Worm (Caenorhabditis elegans) whole organism, L4/young adult: Measurements from ENCODE around the gene unc-71.

Experiments
- dao-5 ChIP-seq: sonication (generic microtip); optimal IDR thresholded peaks from 2 replicates; lab custom pipeline; 2016; ENCODE audit warnings: missing genotype, missing genetic modification characterization, moderate library complexity, missing compliant biosample characterization
- him-1 ChIP-seq: sonication (generic microtip); optimal IDR thresholded peaks from 2 replicates; lab custom pipeline; 2016; ENCODE audit warnings: missing genotype, missing genetic modification reagents, missing genetic modification characterization, missing compliant biosample characterization

DNA sequence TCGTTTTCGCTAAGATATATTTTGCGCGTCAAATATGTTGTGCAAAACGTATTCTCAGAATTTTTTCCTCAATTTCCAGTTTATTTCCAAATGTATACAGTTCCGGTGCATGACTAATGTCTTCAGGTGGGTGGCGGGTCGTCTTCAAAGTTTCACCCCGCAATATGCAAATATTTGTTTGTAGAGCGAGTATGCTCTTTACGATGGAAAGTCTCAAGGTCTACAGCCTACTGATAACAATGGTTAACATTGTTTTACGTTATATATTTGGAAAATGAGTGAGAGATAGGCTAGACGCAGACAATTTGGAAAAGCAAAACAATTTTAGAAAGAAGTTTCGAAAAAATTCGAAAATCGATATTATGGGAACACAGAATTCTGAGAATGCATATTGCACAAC, 26.3 kb upstream of the unc-71 start:
- TF ChIP-seq him-1 (tag; lab: Kevin White, UChicago) (no peak), dao-5 (tag; lab: Kevin White, UChicago) (no peak)
